Worm (Caenorhabditis elegans) whole organism, dauer: Measurements from ENCODE around the gene F32D1.8.

Source experiments
- unc-62 ChIP-seq: sonication (generic microtip); optimal IDR thresholded peaks from 2 replicates; lab custom pipeline; 2017; ENCODE audit warnings: missing biosample characterization, missing genetic modification reagents, missing genetic modification characterization

The F32D1.8 gene

ce11 chrV:4377622-4378021, at the start of gene F32D1.8:
F32D1.8 (minus strand) TSS chrV:4377722.
- no peak for TF ChIP-seq unc-62 (GFP tag; lab: Kevin White, UChicago)

ce11 chrV:4423860-4424401, 46.4 kb upstream of the F32D1.8 start, which contains the start of the genes Y47D7A.9 and Y47D7A.19:
Y47D7A.9 (minus strand) TSS chrV:4423960.
Y47D7A.19 (plus strand) TSS chrV:4424351.
- TF ChIP-seq unc-62 (GFP tag; lab: Kevin White, UChicago), result no peak

- no peak for TF ChIP-seq unc-62 (GFP tag; lab: Kevin White, UChicago)
These were observed 45.6 kb upstream of the F32D1.8 start for ce11 chrV:4423087-4423486.

DNA sequence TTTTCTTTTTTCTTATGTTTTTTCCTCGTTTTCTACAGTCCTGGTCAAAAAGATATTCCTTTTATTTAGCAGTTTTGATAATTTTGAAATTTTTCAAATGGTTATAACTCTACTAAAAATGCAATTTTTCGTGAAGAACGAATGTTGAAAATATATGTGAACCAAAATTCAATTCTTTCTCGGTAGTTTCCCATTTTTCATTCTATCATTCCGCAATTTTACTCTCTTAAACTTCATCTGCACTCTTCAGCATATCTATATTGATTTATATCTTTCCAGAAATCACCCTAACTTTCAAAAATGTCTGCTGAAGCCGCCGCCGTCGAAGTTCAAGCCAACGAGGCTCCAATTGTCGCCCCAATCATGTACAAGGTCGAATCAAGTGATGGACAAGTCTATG, 44.6 kb upstream of the F32D1.8 start, which contains the start of gene skr-7:
TSS of gene skr-7 (plus strand) at position 301 of the 400 bp plus-strand sequence.
- no peak for TF ChIP-seq unc-62 (GFP tag; lab: Kevin White, UChicago)

ce11 chrV:4421475-4421874, 44.0 kb upstream of the F32D1.8 start, which contains the start of gene skr-14:
skr-14 (minus strand) TSS chrV:4421575.
- no peak for TF ChIP-seq unc-62 (GFP tag; lab: Kevin White, UChicago)

DNA sequence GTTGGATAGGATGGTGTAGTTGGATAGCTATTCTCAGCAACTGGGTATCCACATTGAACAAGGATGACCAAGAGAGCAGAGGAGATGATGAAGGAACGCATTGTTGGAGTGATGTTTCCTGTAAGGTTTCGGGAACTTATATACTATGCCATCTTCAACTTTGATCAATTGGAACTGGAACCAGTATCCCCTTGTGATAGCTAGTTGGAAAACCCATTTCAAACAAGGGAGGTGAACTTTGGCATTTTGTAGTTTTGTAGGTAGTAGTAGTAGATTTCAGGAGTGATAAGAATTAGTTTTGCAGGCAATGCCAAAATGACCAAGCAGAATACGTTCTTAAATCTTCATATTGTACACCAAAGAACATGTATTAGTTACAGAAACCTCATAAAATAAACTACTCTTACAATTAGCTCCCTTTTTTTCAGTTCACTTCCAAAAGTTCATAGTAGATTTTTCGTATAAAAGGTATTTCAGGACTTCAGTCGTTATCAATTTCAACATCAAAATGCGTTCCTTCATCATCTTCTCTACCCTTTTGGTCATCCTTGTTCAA, 42.3 kb upstream of the F32D1.8 start, which contains the start of the genes Y47D7A.7 and Y47D7A.2:
TSS of gene Y47D7A.7 (minus strand) at position 101 of the 556 bp plus-strand sequence.
TSS of gene Y47D7A.2 (plus strand) at position 506 of the 556 bp plus-strand sequence.
- no peak for TF ChIP-seq unc-62 (GFP tag; lab: Kevin White, UChicago)

ce11 chrV:4418116-4418515, 40.6 kb upstream of the F32D1.8 start, which contains the start of gene Y47D7A.6:
Y47D7A.6 (minus strand) TSS chrV:4418216.
- no peak for TF ChIP-seq unc-62 (GFP tag; lab: Kevin White, UChicago)

DNA sequence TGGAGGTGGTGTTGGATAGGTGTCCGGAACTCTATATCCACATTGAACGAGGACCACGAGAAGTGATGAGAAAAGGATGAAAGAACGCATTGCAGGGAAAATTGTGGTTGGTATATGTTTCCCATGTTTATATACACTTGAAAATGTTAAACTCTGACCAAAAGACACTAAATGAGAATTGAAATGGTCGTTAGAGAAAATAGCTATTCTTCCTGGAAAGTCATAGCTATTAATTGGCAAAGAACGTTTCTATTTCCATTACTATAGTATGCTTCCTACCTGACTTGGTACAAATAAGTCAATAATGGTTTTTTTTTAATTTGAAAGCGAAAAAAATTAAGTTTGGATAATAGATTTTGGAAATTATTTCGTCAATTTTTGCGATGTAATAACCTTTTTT, 39.2 kb upstream of the F32D1.8 start, which contains the start of gene Y47D7A.18:
TSS of gene Y47D7A.18 (minus strand) at position 101 of the 400 bp plus-strand sequence.
- TF ChIP-seq unc-62 (GFP tag; lab: Kevin White, UChicago), result no peak

DNA sequence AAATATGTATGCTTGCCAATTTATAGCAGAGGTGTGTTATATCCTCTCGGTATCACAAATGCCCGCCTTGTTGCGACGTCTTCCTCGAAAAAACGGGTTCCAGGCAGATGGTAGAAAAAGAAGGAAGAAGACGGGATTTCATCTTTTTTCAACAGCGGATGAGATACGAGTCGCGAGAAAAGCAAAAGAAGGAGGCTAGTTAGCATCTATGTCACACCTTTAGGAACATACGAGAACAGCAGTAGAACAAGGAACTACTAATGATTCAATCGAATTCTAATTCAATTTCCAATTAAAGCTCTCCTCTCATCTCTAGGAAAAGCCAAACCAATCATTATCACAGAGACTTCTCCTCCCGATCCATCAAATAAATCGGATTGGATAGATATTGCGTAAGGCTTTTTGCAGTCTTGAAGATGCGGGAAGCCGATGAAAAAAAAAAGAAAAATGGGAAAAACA, 37.1 kb upstream of the F32D1.8 start, which contains the start of gene grl-5:
TSS of gene grl-5 (minus strand) at position 51 of the 459 bp plus-strand sequence.
- no peak for TF ChIP-seq unc-62 (GFP tag; lab: Kevin White, UChicago)

- TF ChIP-seq unc-62 (GFP tag; lab: Kevin White, UChicago), result no peak
These were observed 34.2 kb upstream of the F32D1.8 start, which contains the start of gene Y47D7A.17 for ce11 chrV:4411714-4412113. Y47D7A.17 (minus strand) TSS chrV:4411814.

ce11 chrV:4410643-4411042, 33.1 kb upstream of the F32D1.8 start, which contains the start of gene Y47D7A.3:
Y47D7A.3 (plus strand) TSS chrV:4410943.
- TF ChIP-seq unc-62 (GFP tag; lab: Kevin White, UChicago), result no peak

- TF ChIP-seq unc-62 (GFP tag; lab: Kevin White, UChicago), result no peak
These were observed 30.0 kb upstream of the F32D1.8 start, which contains the start of gene nhr-118 for ce11 chrV:4407519-4407918. nhr-118 (plus strand) TSS chrV:4407819.

DNA sequence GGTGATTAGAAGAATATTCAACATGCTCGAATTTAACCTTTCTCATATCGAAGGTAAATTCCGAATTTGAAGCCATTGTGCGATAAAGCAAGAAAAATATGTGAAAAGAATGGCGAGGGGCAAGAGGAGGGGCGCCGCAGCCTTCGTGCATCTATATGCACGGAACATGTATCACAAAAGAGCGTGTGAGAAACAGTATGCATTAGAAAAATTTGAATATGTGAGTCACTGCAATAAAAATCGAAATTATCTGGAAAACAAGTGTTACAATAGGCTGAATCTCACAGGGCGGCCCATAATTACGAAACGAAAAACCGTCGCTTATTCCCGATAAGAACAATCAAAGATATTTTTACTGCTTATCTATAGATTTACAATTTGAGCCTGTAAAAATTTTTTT, 24.3 kb upstream of the F32D1.8 start, which contains the start of gene F13A2.5:
TSS of gene F13A2.5 (minus strand) at position 101 of the 400 bp plus-strand sequence.
- TF ChIP-seq unc-62 (GFP tag; lab: Kevin White, UChicago), result no peak

- no peak for TF ChIP-seq unc-62 (GFP tag; lab: Kevin White, UChicago)
These were observed 22.6 kb upstream of the F32D1.8 start, which contains the start of gene F13A2.4 for ce11 chrV:4400118-4400517. F13A2.4 (minus strand) TSS chrV:4400218.

DNA sequence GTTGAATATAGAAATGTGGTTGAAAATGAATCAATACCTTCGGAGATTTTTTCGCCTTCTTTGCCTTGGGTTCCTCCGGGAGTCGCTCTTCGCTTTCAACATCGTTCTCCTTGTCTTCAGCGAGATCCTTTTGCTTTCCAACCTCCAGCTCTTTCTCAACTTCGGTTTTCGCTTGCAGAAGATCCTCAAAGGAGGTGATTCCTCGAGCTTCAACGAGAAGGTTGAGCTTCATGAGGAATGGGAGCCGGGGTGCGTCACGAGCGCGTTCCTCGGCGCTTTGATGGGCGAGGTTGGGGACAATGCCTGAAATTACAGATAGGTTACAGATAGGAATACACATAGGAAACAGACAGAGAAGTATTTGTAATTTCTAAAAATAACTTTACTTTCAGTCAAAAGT, 21.4 kb upstream of the F32D1.8 start:
- no peak for TF ChIP-seq unc-62 (GFP tag; lab: Kevin White, UChicago)

ce11 chrV:4398127-4398526, 20.6 kb upstream of the F32D1.8 start:
- TF ChIP-seq unc-62 (GFP tag; lab: Kevin White, UChicago), result no peak
